Fruit fly (Drosophila melanogaster) whole organism, embryonic: Measurements from ENCODE around the gene CG31636.
A peak's percentile ranks its signal among the peaks of the same experiment; 100 is the strongest.

ENCODE experiments used
- CG10209 ChIP-seq: fragments of 200-800 bp; sonication (Bioruptor generic); optimal IDR thresholded peaks from 3 replicates; lab custom pipeline; 2017; ENCODE audit warnings: missing biosample characterization, mild to moderate bottlenecking, missing genetic modification characterization, missing genetic modification reagents
- CG11247 ChIP-seq: fragments of 200-800 bp; sonication (Bioruptor generic); IDR thresholded peaks from 2 replicates; pipeline ENCODE4 v1.3.6; 2022; ENCODE audit warnings: missing biosample characterization, missing genetic modification characterization
- CG11696 ChIP-seq: fragments of 200-800 bp; sonication (Bioruptor generic); IDR thresholded peaks from 2 replicates; pipeline ENCODE4 v1.3.6; 2022; ENCODE audit warnings: missing biosample characterization, missing genetic modification characterization
- CG12071 ChIP-seq: fragments of 200-800 bp; sonication (Bioruptor generic); optimal IDR thresholded peaks from 3 replicates; lab custom pipeline; 2018; ENCODE audit warnings: missing biosample characterization, mild to moderate bottlenecking, missing genetic modification characterization
- CG13296 ChIP-seq: fragments of 200-800 bp; sonication (Bioruptor generic); optimal IDR thresholded peaks from 3 replicates; lab custom pipeline; 2018; ENCODE audit warnings: missing biosample characterization, mild to moderate bottlenecking, missing genetic modification characterization
- CG14050 ChIP-seq: fragments of 200-800 bp; sonication (Bioruptor generic); IDR thresholded peaks from 3 replicates; pipeline ENCODE4 v1.3.6; 2022; ENCODE audit warnings: missing biosample characterization, missing genetic modification characterization
- CG14441 ChIP-seq: fragments of 200-800 bp; sonication (Bioruptor generic); IDR thresholded peaks from 2 replicates; pipeline ENCODE4 v1.3.6; 2022; ENCODE audit warnings: missing biosample characterization, missing genetic modification characterization
- CG14860 ChIP-seq: fragments of 200-800 bp; sonication (Bioruptor generic); IDR thresholded peaks from 3 replicates; pipeline ENCODE4 v1.3.6; 2022; ENCODE audit warnings: missing biosample characterization, missing genetic modification characterization; ENCODE audit not compliant: partially characterized antibody
- CG1529 ChIP-seq: fragments of 200-800 bp; sonication (Bioruptor generic); optimal IDR thresholded peaks from 3 replicates; lab custom pipeline; 2018; ENCODE audit warnings: missing biosample characterization, missing genetic modification characterization
- CG1647 ChIP-seq: fragments of 200-800 bp; sonication (Bioruptor generic); optimal IDR thresholded peaks from 3 replicates; lab custom pipeline; 2016; ENCODE audit warnings: missing biosample characterization, missing genetic modification characterization
- CG17829 ChIP-seq: fragments of 200-800 bp; optimal IDR thresholded peaks from 2 replicates; lab custom pipeline; 2019; ENCODE audit warnings: missing biosample characterization, mild to moderate bottlenecking, missing genetic modification characterization, moderate library complexity
- CG18599 ChIP-seq: fragments of 200-800 bp; sonication (Bioruptor generic); optimal IDR thresholded peaks from 3 replicates; lab custom pipeline; 2017; ENCODE audit warnings: missing biosample characterization, missing genetic modification characterization, mild to moderate bottlenecking, moderate library complexity, missing genetic modification reagents
- CG2116 ChIP-seq: fragments of 200-800 bp; sonication (Bioruptor generic); optimal IDR thresholded peaks from 3 replicates; lab custom pipeline; 2018; ENCODE audit warnings: missing biosample characterization, mild to moderate bottlenecking, missing genetic modification characterization
- CG31441 ChIP-seq: fragments of 200-800 bp; sonication (Bioruptor generic); IDR thresholded peaks from 2 replicates; pipeline ENCODE4 v1.3.6; 2022; ENCODE audit warnings: missing biosample characterization, missing genetic modification characterization
- CG32767 ChIP-seq: fragments of 200-800 bp; sonication (Bioruptor generic); IDR thresholded peaks from 2 replicates; pipeline ENCODE4 v1.3.6; 2022; ENCODE audit warnings: missing biosample characterization, missing genetic modification characterization
- CG7357 ChIP-seq: fragments of 200-800 bp; sonication (Bioruptor generic); IDR thresholded peaks from 3 replicates; pipeline ENCODE4 v1.3.6; 2022; ENCODE audit warnings: missing biosample characterization, missing genetic modification characterization
- CG8290 ChIP-seq, 3 experiments: fragments of 200-800 bp; sonication (Bioruptor generic); optimal IDR thresholded peaks; 2 replicates each; lab custom pipeline; 2016 to 2019; ENCODE audit warnings: missing biosample characterization in 3 of 3, missing genetic modification characterization in 3 of 3, mild to moderate bottlenecking in 2 of 3, moderate library complexity in 1 of 3
- CG9437 ChIP-seq: fragments of 200-800 bp; sonication (Bioruptor generic); optimal IDR thresholded peaks from 2 replicates; lab custom pipeline; 2018; ENCODE audit warnings: missing biosample characterization, mild to moderate bottlenecking, missing genetic modification characterization
- CG9876 ChIP-seq: fragments of 200-800 bp; sonication (Bioruptor generic); optimal IDR thresholded peaks from 2 replicates; lab custom pipeline; 2016; ENCODE audit warnings: missing biosample characterization, missing genetic modification characterization
- Chrac-16 ChIP-seq: fragments of 200-800 bp; sonication (Bioruptor generic); optimal IDR thresholded peaks from 3 replicates; lab custom pipeline; 2016; ENCODE audit warnings: missing biosample characterization, missing genetic modification characterization
- D19B ChIP-seq: fragments of 200-800 bp; sonication (Bioruptor generic); optimal IDR thresholded peaks from 2 replicates; lab custom pipeline; 2017; ENCODE audit warnings: missing biosample characterization, mild to moderate bottlenecking, missing genetic modification characterization
- Hey ChIP-seq: fragments of 200-800 bp; sonication (Bioruptor generic); optimal IDR thresholded peaks from 3 replicates; lab custom pipeline; 2018; ENCODE audit warnings: missing biosample characterization, mild to moderate bottlenecking, missing genetic modification characterization
- Hsf ChIP-seq: fragments of 200-800 bp; sonication (Bioruptor generic); optimal IDR thresholded peaks from 3 replicates; lab custom pipeline; 2016; ENCODE audit warnings: missing biosample characterization, missing genetic modification characterization
- Kr ChIP-seq: fragments of 200-800 bp; sonication (Bioruptor generic); optimal IDR thresholded peaks from 2 replicates; lab custom pipeline; 2017; ENCODE audit warnings: missing biosample characterization, mild to moderate bottlenecking, missing genetic modification characterization
- Lim3 ChIP-seq: fragments of 200-800 bp; sonication (Bioruptor generic); IDR thresholded peaks from 2 replicates; pipeline ENCODE4 v1.3.6; 2022; ENCODE audit warnings: missing biosample characterization, missing genetic modification characterization
- Mrtf ChIP-seq: fragments of 200-800 bp; sonication (Bioruptor generic); IDR thresholded peaks from 3 replicates; pipeline ENCODE4 v1.3.6; 2022; ENCODE audit warnings: missing biosample characterization, missing genetic modification characterization
- Nf-YA ChIP-seq: fragments of 200-800 bp; sonication (Bioruptor generic); IDR thresholded peaks from 2 replicates; pipeline ENCODE4 v1.3.6; 2022; ENCODE audit warnings: missing biosample characterization, missing genetic modification characterization
- Tbp ChIP-seq: fragments of >200 bp; optimal IDR thresholded peaks from 2 replicates; lab custom pipeline; 2018; ENCODE audit warnings: missing biosample characterization, missing genetic modification characterization
- Xrp1 ChIP-seq: fragments of 200-800 bp; sonication (Bioruptor generic); IDR thresholded peaks from 2 replicates; pipeline ENCODE4 v1.3.6; 2022; ENCODE audit warnings: missing biosample characterization, missing genetic modification characterization
- ab ChIP-seq: fragments of 200-800 bp; sonication (Bioruptor generic); optimal IDR thresholded peaks from 2 replicates; lab custom pipeline; 2016; ENCODE audit warnings: missing biosample characterization, missing genetic modification characterization
- ac ChIP-seq: fragments of 200-800 bp; sonication (Bioruptor generic); optimal IDR thresholded peaks from 3 replicates; lab custom pipeline; 2017; ENCODE audit warnings: missing biosample characterization, mild to moderate bottlenecking, missing genetic modification characterization
- amos ChIP-seq: fragments of 200-800 bp; sonication (Bioruptor generic); IDR thresholded peaks from 2 replicates; pipeline ENCODE4 v1.3.6; 2022; ENCODE audit warnings: missing biosample characterization, missing genetic modification characterization; ENCODE audit not compliant: partially characterized antibody
- caup ChIP-seq: fragments of 200-800 bp; sonication (Bioruptor generic); optimal IDR thresholded peaks from 3 replicates; lab custom pipeline; 2017; ENCODE audit warnings: missing biosample characterization, mild to moderate bottlenecking, missing genetic modification characterization, moderate library complexity; ENCODE audit not compliant: severe bottlenecking
- dmrt11E ChIP-seq: fragments of 200-800 bp; sonication (Bioruptor generic); optimal IDR thresholded peaks from 3 replicates; lab custom pipeline; 2018; ENCODE audit warnings: missing biosample characterization, mild to moderate bottlenecking, missing genetic modification characterization, moderate library complexity
- esg ChIP-seq: fragments of 200-800 bp; sonication (Bioruptor generic); conservative IDR thresholded peaks from 2 replicates; pipeline ENCODE4 v1.3.6; 2022; ENCODE audit warnings: missing biosample characterization, missing genetic modification characterization
- eve ChIP-seq, 2 experiments: fragments of >200 bp; optimal IDR thresholded peaks; 2 replicates each; lab custom pipeline; 2017; ENCODE audit warnings: missing biosample characterization in 2 of 2, missing genetic modification characterization in 2 of 2
- fd96Cb ChIP-seq: fragments of 200-800 bp; sonication (Bioruptor generic); optimal IDR thresholded peaks from 2 replicates; lab custom pipeline; 2018; ENCODE audit warnings: missing biosample characterization, mild to moderate bottlenecking, missing genetic modification characterization, moderate library complexity
- gcm2 ChIP-seq: fragments of 200-800 bp; sonication (Bioruptor generic); optimal IDR thresholded peaks from 2 replicates; lab custom pipeline; 2016; ENCODE audit warnings: missing biosample characterization, missing genetic modification characterization
- grau ChIP-seq: fragments of 200-800 bp; optimal IDR thresholded peaks from 3 replicates; lab custom pipeline; 2019; ENCODE audit warnings: missing biosample characterization, mild to moderate bottlenecking, missing genetic modification characterization, moderate library complexity
- klu ChIP-seq: fragments of 200-800 bp; sonication (Bioruptor generic); IDR thresholded peaks from 2 replicates; pipeline ENCODE4 v1.3.6; 2022; ENCODE audit warnings: missing biosample characterization, missing genetic modification characterization
- knrl ChIP-seq: fragments of 200-800 bp; sonication (Bioruptor generic); IDR thresholded peaks from 3 replicates; pipeline ENCODE4 v1.3.6; 2022; ENCODE audit warnings: missing biosample characterization, missing genetic modification characterization; ENCODE audit not compliant: partially characterized antibody
- maf-S ChIP-seq: fragments of 200-800 bp; sonication (Bioruptor generic); optimal IDR thresholded peaks from 2 replicates; lab custom pipeline; 2016; ENCODE audit warnings: missing biosample characterization, missing genetic modification characterization
- pan ChIP-seq, 4 experiments: fragments of >200 bp in 3 of 4; fragments of 200-800 bp in 1 of 4; sonication (Bioruptor generic) in 1 of 4; optimal IDR thresholded peaks in 3 of 4; IDR thresholded peaks in 1 of 4; 2 replicates each; pipeline versions ENCODE4 v1.3.6 to Lab custom; 2017 to 2022; ENCODE audit warnings: missing biosample characterization in 2 of 4, missing genetic modification characterization in 2 of 4, mixed read lengths in 1 of 4
- pb ChIP-seq: fragments of 200-800 bp; sonication (Bioruptor generic); optimal IDR thresholded peaks from 3 replicates; lab custom pipeline; 2016; ENCODE audit warnings: missing biosample characterization, missing genetic modification characterization
- pfk ChIP-seq: fragments of 200-800 bp; sonication (Bioruptor generic); optimal IDR thresholded peaks from 2 replicates; lab custom pipeline; 2018; ENCODE audit warnings: missing biosample characterization, mild to moderate bottlenecking, missing genetic modification characterization, moderate library complexity
- sd ChIP-seq: fragments of 200-800 bp; sonication (Bioruptor generic); optimal IDR thresholded peaks from 3 replicates; lab custom pipeline; 2018; ENCODE audit warnings: missing biosample characterization, mild to moderate bottlenecking, missing genetic modification characterization, moderate library complexity
- sqz ChIP-seq: fragments of 200-800 bp; sonication (Bioruptor generic); optimal IDR thresholded peaks from 3 replicates; lab custom pipeline; 2018; ENCODE audit warnings: missing biosample characterization, mild to moderate bottlenecking, missing genetic modification characterization
- tin ChIP-seq: fragments of 200-800 bp; sonication (Bioruptor generic); optimal IDR thresholded peaks from 3 replicates; lab custom pipeline; 2016; ENCODE audit warnings: missing biosample characterization, missing genetic modification characterization
- trh ChIP-seq: fragments of 200-800 bp; sonication (Bioruptor generic); optimal IDR thresholded peaks from 2 replicates; lab custom pipeline; 2016; ENCODE audit warnings: missing biosample characterization, missing genetic modification characterization
- unpg ChIP-seq: fragments of 200-800 bp; sonication (Bioruptor generic); optimal IDR thresholded peaks from 3 replicates; lab custom pipeline; 2018; ENCODE audit warnings: missing biosample characterization, mild to moderate bottlenecking, missing genetic modification characterization, moderate library complexity
- zf30C ChIP-seq: fragments of 200-800 bp; sonication (Bioruptor generic); optimal IDR thresholded peaks from 3 replicates; lab custom pipeline; 2018; ENCODE audit warnings: missing biosample characterization, mild to moderate bottlenecking, missing genetic modification characterization

The CG31636 gene

DNA sequence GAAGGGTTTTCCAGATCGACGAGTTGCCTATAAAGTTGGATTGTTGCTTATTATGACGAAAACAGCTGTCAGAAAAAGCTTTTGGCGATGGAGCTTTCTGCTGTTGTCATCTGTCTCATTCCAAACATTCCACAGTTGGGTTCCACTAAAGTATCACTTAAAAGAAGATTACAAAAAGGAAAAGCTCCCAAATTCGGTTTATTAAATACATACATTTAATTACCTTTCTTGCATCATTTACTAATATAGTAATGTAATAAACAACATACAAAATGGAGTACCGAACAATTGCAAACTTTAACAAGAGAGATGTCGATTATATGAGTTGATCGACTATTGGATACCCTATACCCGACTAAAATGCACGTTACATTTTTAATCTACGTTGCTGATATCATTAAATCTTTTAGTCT is 1.7 kb downstream of the CG31636 start, which contains the start of gene CG31633 (continued):
- TF ChIP-seq CG31441 (no peak), pb (no peak), trh (GFP tag; lab: Kevin White, UChicago) (no peak), caup (no peak), CG11247 (no peak), CG1529 (GFP tag; lab: Kevin White, UChicago) (no peak), sd (tag; lab: Kevin White, UChicago) (peak; percentile 89), CG8290 (GFP tag; optimal IDR thresholded peaks at IDR 0.05; lab: Kevin White, UChicago) (peak; percentile 42), CG8290 (tag; optimal IDR thresholded peaks at IDR 0.05; lab: Kevin White, UChicago) (no peak), klu (GFP tag; lab: Robert Waterston, UW) (no peak), dmrt11E (tag; lab: Kevin White, UChicago) (no peak), ac (no peak), amos (GFP tag; lab: Robert Waterston, UW) (no peak; the same call in 1 of the 2 replicates), CG12071 (no peak), Xrp1 (GFP tag; lab: Robert Waterston, UW) (no peak), Nf-YA (no peak), fd96Cb (tag; lab: Kevin White, UChicago) (no peak), CG14050 (GFP tag; lab: Robert Waterston, UW) (no peak), Chrac-16 (GFP tag; lab: Kevin White, UChicago) (no peak), tin (GFP tag; lab: Kevin White, UChicago) (no peak), CG2116 (GFP tag; lab: Kevin White, UChicago) (no peak), CG9437 (no peak), gcm2 (GFP tag; lab: Kevin White, UChicago) (no peak), CG7357 (no peak), maf-S (GFP tag; lab: Kevin White, UChicago) (no peak), CG13296 (GFP tag; lab: Kevin White, UChicago) (no peak), Lim3 (GFP tag; lab: Robert Waterston, UW) (no peak), pfk (GFP tag; lab: Kevin White, UChicago) (peak; percentile 96), CG14860 (GFP tag; lab: Robert Waterston, UW) (peak; percentile 85), Tbp (GFP tag; lab: Kevin White, UChicago) (no peak), CG9876 (GFP tag; lab: Kevin White, UChicago) (no peak), esg (no peak), CG32767 (GFP tag; lab: Robert Waterston, UW) (no peak), CG14441 (no peak), Hsf (GFP tag; lab: Kevin White, UChicago) (no peak), knrl (GFP tag; lab: Robert Waterston, UW) (no peak; the same call in 2 of the 3 replicates), eve (GFP tag; optimal IDR thresholded peaks at IDR 0.05; lab: Kevin White, UChicago) (no peak), CG18599 (GFP tag; lab: Kevin White, UChicago) (no peak), pan (optimal IDR thresholded peaks at IDR 0.05; lab: Kevin White, UChicago) (no peak), pan (GFP tag; optimal IDR thresholded peaks at IDR 0.05 in 1 of 2, IDR thresholded peaks at IDR 0.05 in 1 of 2) (no peak), ab (GFP tag; lab: Kevin White, UChicago) (no peak), CG10209 (GFP tag; lab: Kevin White, UChicago) (no peak), zf30C (no peak), Kr (GFP tag; lab: Kevin White, UChicago) (no peak), CG1647 (GFP tag; lab: Kevin White, UChicago) (no peak), Hey (tag; lab: Kevin White, UChicago) (no peak), D19B (GFP tag; lab: Kevin White, UChicago) (peak; percentile 77), unpg (GFP tag; lab: Kevin White, UChicago) (no peak), CG17829 (tag; lab: Kevin White, UChicago) (no peak), Mrtf (no peak), grau (tag; lab: Kevin White, UChicago) (no peak), sqz (GFP tag; lab: Kevin White, UChicago) (no peak), CG11696 (GFP tag; lab: Robert Waterston, UW) (no peak)
